Fruit fly (Drosophila melanogaster): ENCODE data around the gene Gr64b.

- TF ChIP-seq cic (GFP tag; optimal IDR thresholded peaks at IDR 0.05) (no peak), pad (GFP tag; optimal IDR thresholded peaks at IDR 0.05) (no peak), CG7101 (tag; optimal IDR thresholded peaks at IDR 0.05) (no peak), CG1620 (GFP tag; optimal IDR thresholded peaks at IDR 0.05) (no peak)
Observed at dm6 chr3L:4072717-4073116, 44.3 kb downstream of the Gr64b start.

Measured in whole organism, adult.